Worm (Caenorhabditis elegans) whole organism, L4 larva: ENCODE results near the gene sgt-1.

ENCODE experiments used
- D1046.2 ChIP-seq: fragments of 200-800 bp; sonication (Bioruptor generic); IDR thresholded peaks from 2 replicates; pipeline ENCODE4 v1.3.6; 2022; ENCODE audit warnings: missing genetic modification characterization, missing compliant biosample characterization
- F44E2.7 ChIP-seq: fragments of 200-800 bp; sonication (Bioruptor generic); IDR thresholded peaks from 2 replicates; pipeline ENCODE4 v2.1.2; 2022; ENCODE audit warnings: missing genetic modification characterization, missing compliant biosample characterization
- F49E8.2 ChIP-seq: sonication (generic microtip); optimal IDR thresholded peaks from 2 replicates; lab custom pipeline; 2016; ENCODE audit warnings: missing compliant biosample characterization, mild to moderate bottlenecking, missing genetic modification characterization, borderline replicate concordance
- R02D3.7 ChIP-seq: fragments of 150-350 bp; sonication (generic microtip); optimal IDR thresholded peaks from 3 replicates; lab custom pipeline; 2014; ENCODE audit warnings: missing biosample characterization, missing genetic modification characterization
- T20F7.1 ChIP-seq: fragments of 200-800 bp; sonication (Bioruptor generic); optimal IDR thresholded peaks from 2 replicates; lab custom pipeline; 2018; ENCODE audit warnings: mild to moderate bottlenecking, missing genetic modification characterization, missing compliant biosample characterization
- Y5F2A.4 ChIP-seq: fragments of 200-800 bp; sonication (Bioruptor generic); optimal IDR thresholded peaks from 2 replicates; lab custom pipeline; 2018; ENCODE audit warnings: mild to moderate bottlenecking, missing genetic modification characterization, missing compliant biosample characterization
- aha-1 ChIP-seq: fragments of 150-350 bp; peaks from one replicate; lab custom pipeline; 2014; ENCODE audit warnings: missing biosample characterization, missing genetic modification characterization
- arid-1 ChIP-seq: fragments of 200-800 bp; sonication (Bioruptor generic); conservative IDR thresholded peaks from 2 replicates; pipeline ENCODE4 v1.3.6; 2022; ENCODE audit warnings: missing genetic modification reagents, missing genetic modification characterization, missing compliant biosample characterization
- attf-4 ChIP-seq: sonication (generic microtip); optimal IDR thresholded peaks from 3 replicates; lab custom pipeline; 2017; ENCODE audit warnings: missing biosample characterization, missing genetic modification characterization
- ceh-20 ChIP-seq: fragments of 200-800 bp; sonication (Bioruptor generic); IDR thresholded peaks from 2 replicates; pipeline ENCODE4 v1.3.6; 2022; ENCODE audit warnings: missing genetic modification reagents, missing genetic modification characterization, missing compliant biosample characterization
- ceh-28 ChIP-seq: fragments of 150-350 bp; optimal IDR thresholded peaks from 2 replicates; lab custom pipeline; 2014; ENCODE audit warnings: missing biosample characterization, missing genetic modification reagents, missing genetic modification characterization
- ceh-32 ChIP-seq: sonication (generic microtip); optimal IDR thresholded peaks from 2 replicates; lab custom pipeline; 2016; ENCODE audit warnings: mild to moderate bottlenecking, missing genetic modification characterization, missing compliant biosample characterization; ENCODE audit not compliant: poor library complexity
- ceh-44 ChIP-seq: fragments of 200-800 bp; sonication (Bioruptor generic); IDR thresholded peaks from 2 replicates; pipeline ENCODE4 v1.3.6; 2022; ENCODE audit warnings: missing genetic modification reagents, missing genetic modification characterization, missing compliant biosample characterization
- daf-12 ChIP-seq: fragments of 150-350 bp; optimal IDR thresholded peaks from 2 replicates; lab custom pipeline; 2014; ENCODE audit warnings: missing biosample characterization, missing genetic modification reagents, missing genetic modification characterization
- daf-16 ChIP-seq, 3 experiments: sonication (generic microtip); optimal IDR thresholded peaks; 2 replicates each; lab custom pipeline; 2016 to 2017; ENCODE audit warnings: missing genetic modification characterization in 3 of 3, missing genetic modification reagents in 3 of 3, mild to moderate bottlenecking in 2 of 3, missing compliant biosample characterization in 2 of 3, missing biosample characterization in 1 of 3, moderate library complexity in 1 of 3
- daf-8 ChIP-seq: fragments of 200-800 bp; sonication (Bioruptor generic); IDR thresholded peaks from 2 replicates; pipeline ENCODE4 v1.3.6; 2022; ENCODE audit warnings: missing genetic modification characterization, missing compliant biosample characterization
- dmd-6 ChIP-seq: fragments of 200-800 bp; sonication (Bioruptor generic); IDR thresholded peaks from 2 replicates; pipeline ENCODE4 v1.3.6; 2022; ENCODE audit warnings: missing genetic modification reagents, missing genetic modification characterization, missing compliant biosample characterization
- dmd-8 ChIP-seq: fragments of 200-800 bp; sonication (Bioruptor generic); IDR thresholded peaks from 2 replicates; pipeline ENCODE4 v1.3.6; 2022; ENCODE audit warnings: missing genetic modification characterization, missing compliant biosample characterization
- dmd-9 ChIP-seq: fragments of 200-800 bp; sonication (Bioruptor generic); IDR thresholded peaks from 2 replicates; pipeline ENCODE4 v1.3.6; 2022; ENCODE audit warnings: missing genetic modification reagents, missing genetic modification characterization, missing compliant biosample characterization
- dpl-1 ChIP-seq: fragments of 150-350 bp; optimal IDR thresholded peaks from 2 replicates; lab custom pipeline; 2014; ENCODE audit warnings: missing biosample characterization, missing genetic modification reagents, missing genetic modification characterization
- dve-1 ChIP-seq: sonication (generic microtip); optimal IDR thresholded peaks from 2 replicates; lab custom pipeline; 2017; ENCODE audit warnings: antibody characterized with exemption, mild to moderate bottlenecking, missing genetic modification characterization, missing compliant biosample characterization; ENCODE audit not compliant: insufficient read depth
- egl-43 ChIP-seq: fragments of 200-800 bp; sonication (Bioruptor generic); IDR thresholded peaks from 2 replicates; pipeline ENCODE4 v1.3.6; 2022; ENCODE audit warnings: missing genetic modification reagents, missing genetic modification characterization, missing compliant biosample characterization
- gei-8 ChIP-seq: fragments of 200-800 bp; sonication (Bioruptor generic); optimal IDR thresholded peaks from 2 replicates; lab custom pipeline; 2018; ENCODE audit warnings: mild to moderate bottlenecking, missing genetic modification characterization, missing compliant biosample characterization
- hif-1 ChIP-seq, 2 experiments: sonication (generic microtip); optimal IDR thresholded peaks; 2 replicates each; lab custom pipeline; 2016 to 2017; ENCODE audit warnings: missing compliant biosample characterization in 2 of 2, missing genetic modification characterization in 2 of 2, missing genetic modification reagents in 2 of 2, missing genotype in 2 of 2, mild to moderate bottlenecking in 1 of 2
- hlh-11 ChIP-seq: fragments of 200-800 bp; sonication (Bioruptor generic); optimal IDR thresholded peaks from 2 replicates; lab custom pipeline; 2018; ENCODE audit warnings: mild to moderate bottlenecking, missing genetic modification characterization, missing compliant biosample characterization
- hmg-1.1 ChIP-seq: fragments of 200-800 bp; sonication (Bioruptor generic); IDR thresholded peaks from 2 replicates; pipeline ENCODE4 v1.3.6; 2022; ENCODE audit warnings: missing genetic modification reagents, missing genetic modification characterization, missing compliant biosample characterization
- lim-7 ChIP-seq: fragments of 200-800 bp; sonication (Bioruptor generic); IDR thresholded peaks from 2 replicates; pipeline ENCODE4 v1.3.6; 2022; ENCODE audit warnings: missing genetic modification characterization, missing compliant biosample characterization
- lin-29 ChIP-seq: fragments of 200-800 bp; sonication (Bioruptor generic); IDR thresholded peaks from 2 replicates; pipeline ENCODE4 v1.3.6; 2022; ENCODE audit warnings: missing genetic modification reagents, missing genetic modification characterization, missing compliant biosample characterization
- madf-5 ChIP-seq, 2 experiments: fragments of 200-800 bp; sonication (Bioruptor generic); IDR thresholded peaks; 2 replicates each; pipeline ENCODE4 v1.3.6; 2022; ENCODE audit warnings: missing compliant biosample characterization in 2 of 2, missing genetic modification characterization in 2 of 2
- mdl-1 ChIP-seq, 2 experiments: fragments of 150-350 bp in 1 of 2; sonication (generic microtip) in 1 of 2; optimal IDR thresholded peaks; 2 replicates each; lab custom pipeline; 2014 to 2017; ENCODE audit warnings: missing biosample characterization in 2 of 2, missing genetic modification characterization in 2 of 2
- mdt-29 ChIP-seq: fragments of 200-800 bp; sonication (Bioruptor generic); IDR thresholded peaks from 2 replicates; pipeline ENCODE4 v1.3.6; 2022; ENCODE audit warnings: missing genetic modification reagents, missing genetic modification characterization, missing compliant biosample characterization
- mep-1 ChIP-seq: fragments of 150-350 bp; sonication (generic microtip); optimal IDR thresholded peaks from 3 replicates; lab custom pipeline; 2014; ENCODE audit warnings: missing biosample characterization, missing genetic modification characterization
- nhr-102 ChIP-seq: sonication (generic microtip); optimal IDR thresholded peaks from 2 replicates; lab custom pipeline; 2016; ENCODE audit warnings: mild to moderate bottlenecking, missing genetic modification characterization, moderate library complexity, missing compliant biosample characterization
- nhr-237 ChIP-seq: sonication (generic microtip); optimal IDR thresholded peaks from 2 replicates; lab custom pipeline; 2017; ENCODE audit warnings: missing biosample characterization, missing genetic modification characterization
- nhr-41 ChIP-seq: fragments of 200-800 bp; sonication (Bioruptor generic); IDR thresholded peaks from 2 replicates; pipeline ENCODE4 v1.3.6; 2022; ENCODE audit warnings: missing genetic modification reagents, missing genetic modification characterization, missing compliant biosample characterization
- nhr-42 ChIP-seq: fragments of 200-800 bp; sonication (Bioruptor generic); IDR thresholded peaks from 2 replicates; pipeline ENCODE4 v1.3.6; 2022; ENCODE audit warnings: missing genetic modification characterization, missing compliant biosample characterization
- nhr-48 ChIP-seq: sonication (generic microtip); optimal IDR thresholded peaks from 2 replicates; lab custom pipeline; 2016; ENCODE audit warnings: mild to moderate bottlenecking, missing genetic modification characterization, missing compliant biosample characterization
- nhr-76 ChIP-seq: fragments of 150-350 bp; optimal IDR thresholded peaks from 2 replicates; lab custom pipeline; 2014; ENCODE audit warnings: missing biosample characterization, missing genetic modification characterization
- pha-4 ChIP-seq, 2 experiments: fragments of 150-350 bp in 1 of 2; fragments of 200-800 bp in 1 of 2; sonication (Bioruptor generic) in 1 of 2; IDR thresholded peaks in 1 of 2; optimal IDR thresholded peaks in 1 of 2; 2 replicates each; pipeline versions ENCODE4 v1.3.6 to Lab custom; 2014 to 2022; ENCODE audit warnings: missing genetic modification characterization in 2 of 2, missing genetic modification reagents in 2 of 2, missing biosample characterization in 1 of 2, missing compliant biosample characterization in 1 of 2
- php-3 ChIP-seq: fragments of 200-800 bp; sonication (Bioruptor generic); IDR thresholded peaks from 2 replicates; pipeline ENCODE4 v1.3.6; 2022; ENCODE audit warnings: missing genetic modification reagents, missing genetic modification characterization, missing compliant biosample characterization
- rbr-2 ChIP-seq: sonication (generic microtip); optimal IDR thresholded peaks from 2 replicates; lab custom pipeline; 2016; ENCODE audit warnings: missing genotype, missing genetic modification characterization, missing compliant biosample characterization
- skn-1 ChIP-seq: fragments of 150-350 bp; optimal IDR thresholded peaks from 2 replicates; lab custom pipeline; 2014; ENCODE audit warnings: missing biosample characterization, missing genetic modification characterization
- snpc-4 ChIP-seq: fragments of 150-350 bp; optimal IDR thresholded peaks from 2 replicates; lab custom pipeline; 2014; ENCODE audit warnings: missing biosample characterization, missing genetic modification characterization
- unc-130 ChIP-seq: sonication (generic microtip); optimal IDR thresholded peaks from 2 replicates; lab custom pipeline; 2016; ENCODE audit warnings: missing genetic modification reagents, missing genetic modification characterization, missing compliant biosample characterization
- unc-62 ChIP-seq, 3 experiments: fragments of 150-350 bp in 1 of 3; sonication (generic microtip); optimal IDR thresholded peaks in 2 of 3; peaks in 1 of 3; 1 replicate in 1 of 3; 2 replicates in 2 of 3; lab custom pipeline; 2014 to 2017; ENCODE audit warnings: missing biosample characterization in 3 of 3, missing genetic modification characterization in 3 of 3, missing genetic modification reagents in 3 of 3, missing genotype in 1 of 3
- zip-2 ChIP-seq: fragments of 150-350 bp; optimal IDR thresholded peaks from 2 replicates; lab custom pipeline; 2014; ENCODE audit warnings: missing biosample characterization, missing genetic modification characterization

The sgt-1 gene

ce11 chrII:4884403-4884802 is 19.2 kb downstream of the sgt-1 start:
- TF ChIP-seq unc-62 (GFP tag; optimal IDR thresholded peaks at IDR 0.05 in 1 of 2; lab: Kevin White, UChicago) (peak in 1 of 2 experiments; percentile 65), unc-62 (tag; optimal IDR thresholded peaks at IDR 0.05; lab: Kevin White, UChicago) (no peak), nhr-42 (GFP tag; lab: Robert Waterston, UW) (no peak)

ce11 chrII:4883412-4883811 is 20.2 kb downstream of the sgt-1 start, which contains the start of gene gst-8:
Gene gst-8, plus strand, starts transcription at chrII:4883712.
- TF ChIP-seq hlh-11 (tag; lab: Kevin White, UChicago) (peak; percentile 8), ceh-32 (tag; lab: Kevin White, UChicago) (no peak), attf-4 (no peak), T20F7.1 (peak; percentile 27), hif-1 (tag; optimal IDR thresholded peaks at IDR 0.05; lab: Kevin White, UChicago) (no peak), nhr-41 (no peak), F49E8.2 (tag; lab: Kevin White, UChicago) (no peak), hmg-1.1 (GFP tag; lab: Robert Waterston, UW) (no peak), Y5F2A.4 (no peak), gei-8 (no peak), dmd-9 (GFP tag; lab: Robert Waterston, UW) (no peak), R02D3.7 (tag; lab: Kevin White, UChicago) (no peak), snpc-4 (tag; lab: Kevin White, UChicago) (no peak), skn-1 (tag; lab: Kevin White, UChicago) (no peak), lin-29 (GFP tag; lab: Robert Waterston, UW) (no peak), ceh-20 (no peak), mep-1 (tag; lab: Kevin White, UChicago) (no peak), nhr-76 (no peak), dve-1 (tag; lab: Kevin White, UChicago) (peak; percentile 9), dmd-6 (GFP tag; lab: Robert Waterston, UW) (0 out of 2 replicates have a peak, but pooled peaks have one; percentile 17), daf-16 (GFP tag; optimal IDR thresholded peaks at IDR 0.05; lab: Kevin White, UChicago) (no peak), daf-16 (tag; optimal IDR thresholded peaks at IDR 0.05; lab: Kevin White, UChicago) (peak; percentile 55)
- TF ChIP-seq, all 104 proteins: peak for 5

DNA sequence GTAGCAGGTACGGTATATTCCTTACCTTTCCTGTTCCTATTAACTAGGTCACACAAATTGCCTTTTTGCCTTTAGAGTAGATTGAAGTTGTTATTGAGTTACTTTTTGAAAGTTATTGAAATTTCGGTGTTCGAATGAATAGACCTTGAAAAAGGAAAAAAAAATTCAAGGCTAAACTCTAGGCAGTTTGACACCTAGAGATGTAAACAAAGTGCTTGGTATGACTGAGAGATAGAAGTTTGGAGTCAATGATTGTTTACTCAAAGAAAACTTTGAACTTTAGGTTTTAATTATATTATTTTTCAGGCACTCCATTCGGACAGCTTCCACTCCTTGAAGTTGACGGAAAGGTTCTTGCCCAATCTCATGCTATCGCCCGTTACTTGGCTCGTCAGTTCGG is 21.1 kb downstream of the sgt-1 start:
- peak; percentile 27 for TF ChIP-seq dve-1 (tag; lab: Kevin White, UChicago)
- TF ChIP-seq lim-7: 0 out of 2 replicates have a peak, but pooled peaks have one; percentile 7
- TF ChIP-seq D1046.2 (GFP tag; lab: Robert Waterston, UW): no peak
- no peak for TF ChIP-seq egl-43 (GFP tag; lab: Robert Waterston, UW)
- TF ChIP-seq aha-1: peak; percentile 3
- TF ChIP-seq daf-16 (GFP tag; optimal IDR thresholded peaks at IDR 0.05; lab: Kevin White, UChicago): no peak
- TF ChIP-seq daf-16 (tag; optimal IDR thresholded peaks at IDR 0.05; lab: Kevin White, UChicago): peak; percentile 75
- no peak for TF ChIP-seq T20F7.1

- no peak for TF ChIP-seq zip-2 (tag; lab: Kevin White, UChicago)
- peak; percentile 71 for TF ChIP-seq nhr-48 (tag; lab: Kevin White, UChicago)
- no peak for TF ChIP-seq F44E2.7 (GFP tag; lab: Robert Waterston, UW)
- TF ChIP-seq ceh-44 (GFP tag; lab: Robert Waterston, UW): no peak
- TF ChIP-seq arid-1 (GFP tag; lab: Robert Waterston, UW): no peak
- TF ChIP-seq nhr-102: peak; percentile 95
- TF ChIP-seq mdl-1 (tag; optimal IDR thresholded peaks at IDR 0.05; lab: Kevin White, UChicago): peak in 1 of 2 experiments; percentile 53
- TF ChIP-seq daf-12 (tag; lab: Kevin White, UChicago): no peak
- no peak for TF ChIP-seq nhr-42 (GFP tag; lab: Robert Waterston, UW)
- no peak for TF ChIP-seq unc-130 (GFP tag; lab: Kevin White, UChicago)
- no peak for TF ChIP-seq mdt-29
- TF ChIP-seq php-3: peak; percentile 68
- TF ChIP-seq pha-4 (GFP tag; IDR thresholded peaks at IDR 0.05; lab: Robert Waterston, UW): no peak
- TF ChIP-seq pha-4 (tag; optimal IDR thresholded peaks at IDR 0.05; lab: Kevin White, UChicago): peak; percentile 37
- no peak for TF ChIP-seq dmd-8 (GFP tag; lab: Robert Waterston, UW)
- TF ChIP-seq rbr-2 (tag; lab: Kevin White, UChicago): no peak
- no peak for TF ChIP-seq dpl-1 (GFP tag; lab: Kevin White, UChicago)
- TF ChIP-seq daf-8 (GFP tag; lab: Robert Waterston, UW): no peak
- no peak for TF ChIP-seq madf-5 (GFP tag; IDR thresholded peaks at IDR 0.05; lab: Robert Waterston, UW)
- TF ChIP-seq nhr-237 (tag; lab: Kevin White, UChicago): no peak
- TF ChIP-seq ceh-28: no peak
Measured at ce11 chrII:4881727-4882126, 21.9 kb downstream of the sgt-1 start, which contains the start of gene gst-7. Gene gst-7, plus strand, starts transcription at chrII:4882062.
